In the genomic region with DNA sequence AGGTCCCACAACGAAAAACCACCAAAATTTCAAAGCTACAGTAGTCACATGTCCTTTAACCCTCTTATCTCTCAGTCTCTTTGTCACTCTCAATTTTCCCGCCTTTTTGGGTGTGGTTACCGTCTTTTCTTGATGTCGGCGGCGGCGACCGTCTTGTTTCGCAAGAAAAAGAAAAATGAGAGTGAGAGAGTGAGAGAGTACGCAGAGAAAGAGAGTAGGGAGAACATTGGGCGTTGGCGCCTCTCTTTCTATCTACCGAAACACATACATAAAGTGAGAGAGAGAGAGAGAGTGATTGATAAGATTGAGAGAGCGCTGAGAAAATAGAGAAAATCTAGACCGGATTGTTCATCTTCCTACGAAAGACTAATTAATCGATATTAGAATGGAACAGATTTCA, we compare ENCODE assay signal across 4 worm cellular contexts.
TF ChIP-seq lines count a peak whose summit lies in the region.

No protein-coding gene starts in this region.

TF ChIP-seq in whole organism, L1 larva, 84 proteins besides CTCF, POLR2A, EP300 and RAD21 (continued from another document):
- TF ChIP-seq mdl-1 (tag; optimal IDR thresholded peaks at IDR 0.05; lab: Kevin White, UChicago) (peak in 1 of 2 experiments; percentile 58), tbx-2 (tag; optimal IDR thresholded peaks at IDR 0.05; lab: Kevin White, UChicago) (peak; percentile 72), skn-1 (tag; optimal IDR thresholded peaks at IDR 0.05; lab: Kevin White, UChicago) (peak; percentile 59), snu-23 (GFP tag; optimal IDR thresholded peaks at IDR 0.05; lab: Kevin White, UChicago) (peak; percentile 84), lsy-2 (tag; optimal IDR thresholded peaks at IDR 0.05; lab: Kevin White, UChicago) (peak; percentile 62 to 79)

TF ChIP-seq in whole organism, L2 larva, 48 proteins besides CTCF, POLR2A, EP300 and RAD21 (continued from another document):
- TF ChIP-seq unc-62 (GFP tag; optimal IDR thresholded peaks at IDR 0.05; lab: Kevin White, UChicago): no peak
- TF ChIP-seq dmd-4 (tag; optimal IDR thresholded peaks at IDR 0.05; lab: Kevin White, UChicago): no peak
- TF ChIP-seq Y55F3AM.14 (GFP tag; optimal IDR thresholded peaks at IDR 0.05; lab: Kevin White, UChicago): peak; percentile 15
- TF ChIP-seq nhr-12 (tag; optimal IDR thresholded peaks at IDR 0.05; lab: Kevin White, UChicago): no peak
- peak; percentile 70 for TF ChIP-seq F13H6.1 (tag; optimal IDR thresholded peaks at IDR 0.05; lab: Kevin White, UChicago)
- no peak for TF ChIP-seq unc-55 (GFP tag; optimal IDR thresholded peaks at IDR 0.05; lab: Kevin White, UChicago)
- peak; percentile 95 for TF ChIP-seq nhr-25 (tag; optimal IDR thresholded peaks at IDR 0.05; lab: Kevin White, UChicago)
- no peak for TF ChIP-seq nhr-23 (tag; optimal IDR thresholded peaks at IDR 0.05; lab: Kevin White, UChicago)
- TF ChIP-seq sma-3 (GFP tag; optimal IDR thresholded peaks at IDR 0.05; lab: Kevin White, UChicago): peak; percentile 96

TF ChIP-seq in whole organism, L3 larva, 47 proteins besides CTCF, POLR2A, EP300 and RAD21 (continued from another document):
- TF ChIP-seq hmg-11 (tag; optimal IDR thresholded peaks at IDR 0.05; lab: Kevin White, UChicago) (peak; percentile 55), nhr-76 (tag; optimal IDR thresholded peaks at IDR 0.05; lab: Kevin White, UChicago) (no peak), R02D3.7 (tag; optimal IDR thresholded peaks at IDR 0.05; lab: Kevin White, UChicago) (peak; percentile 18), tbx-2 (tag; optimal IDR thresholded peaks at IDR 0.05; lab: Kevin White, UChicago) (peak; percentile 39), mml-1 (tag; optimal IDR thresholded peaks at IDR 0.05; lab: Kevin White, UChicago) (no peak), unc-39 (tag; optimal IDR thresholded peaks at IDR 0.05; lab: Kevin White, UChicago) (no peak)

TF ChIP-seq in whole organism, L4 larva, 104 proteins besides CTCF, POLR2A, EP300 and RAD21 (continued from another document):
- TF ChIP-seq F10B5.3 (tag; optimal IDR thresholded peaks at IDR 0.05; lab: Kevin White, UChicago) (no peak), ctbp-1 (GFP tag; IDR thresholded peaks at IDR 0.05; lab: Robert Waterston, UW) (no peak), ceh-32 (tag; optimal IDR thresholded peaks at IDR 0.05; lab: Kevin White, UChicago; ENCODE audit: poor library complexity) (no peak), jun-1 (tag; optimal IDR thresholded peaks at IDR 0.05; lab: Kevin White, UChicago) (peak; percentile 24), nhr-25 (tag; optimal IDR thresholded peaks at IDR 0.05; lab: Kevin White, UChicago; ENCODE audit: borderline replicate concordance, insufficient read depth) (peak; percentile 77), ceh-44 (GFP tag; IDR thresholded peaks at IDR 0.05; lab: Robert Waterston, UW) (no peak), zfp-3 (GFP tag; conservative IDR thresholded peaks at IDR 0.05; lab: Robert Waterston, UW) (no peak), zfp-2 (tag; optimal IDR thresholded peaks at IDR 0.05; lab: Kevin White, UChicago) (no peak), gei-8 (GFP tag; optimal IDR thresholded peaks at IDR 0.05; lab: Kevin White, UChicago) (peak; percentile 9), F37D6.2 (tag; optimal IDR thresholded peaks at IDR 0.05; lab: Kevin White, UChicago) (no peak), T20F7.1 (GFP tag; optimal IDR thresholded peaks at IDR 0.05; lab: Kevin White, UChicago) (peak; percentile 69), spr-3 (GFP tag; optimal IDR thresholded peaks at IDR 0.05; lab: Kevin White, UChicago) (no peak), pqm-1 (tag; optimal IDR thresholded peaks at IDR 0.05; lab: Kevin White, UChicago) (peak; percentile 85), pha-4 (GFP tag; IDR thresholded peaks at IDR 0.05; lab: Robert Waterston, UW) (no peak), pha-4 (tag; optimal IDR thresholded peaks at IDR 0.05; lab: Kevin White, UChicago) (no peak), ZK337.2 (GFP tag; IDR thresholded peaks at IDR 0.05; lab: Robert Waterston, UW) (no peak), ztf-11 (tag; optimal IDR thresholded peaks at IDR 0.05; lab: Kevin White, UChicago) (no peak), lir-3 (tag; optimal IDR thresholded peaks at IDR 0.05; lab: Kevin White, UChicago) (no peak), hif-1 (tag; optimal IDR thresholded peaks at IDR 0.05; lab: Kevin White, UChicago) (no peak), lin-1 (GFP tag; IDR thresholded peaks at IDR 0.05; lab: Robert Waterston, UW) (peak; percentile 62), nhr-11 (tag; optimal IDR thresholded peaks at IDR 0.05; lab: Kevin White, UChicago) (peak; percentile 41), dpl-1 (GFP tag; optimal IDR thresholded peaks at IDR 0.05; lab: Kevin White, UChicago) (peak; percentile 60), D1046.2 (GFP tag; IDR thresholded peaks at IDR 0.05; lab: Robert Waterston, UW) (no peak), hmg-1.1 (GFP tag; IDR thresholded peaks at IDR 0.05; lab: Robert Waterston, UW) (peak; percentile 44), lim-7 (GFP tag; IDR thresholded peaks at IDR 0.05; lab: Robert Waterston, UW) (no peak), ceh-20 (GFP tag; IDR thresholded peaks at IDR 0.05; lab: Robert Waterston, UW) (peak; percentile 60; the same call in 1 of the 2 replicates), nhr-77 (tag; optimal IDR thresholded peaks at IDR 0.05; lab: Kevin White, UChicago) (peak; percentile 74), snpc-1.2 (GFP tag; IDR thresholded peaks at IDR 0.05; lab: Robert Waterston, UW) (no peak), saeg-2 (GFP tag; IDR thresholded peaks at IDR 0.05; lab: Robert Waterston, UW) (no peak), lin-39 (tag; optimal IDR thresholded peaks at IDR 0.05; lab: Kevin White, UChicago) (no peak), lin-29 (GFP tag; IDR thresholded peaks at IDR 0.05; lab: Robert Waterston, UW) (no peak), nhr-237 (tag; optimal IDR thresholded peaks at IDR 0.05; lab: Kevin White, UChicago) (no peak), unc-62 (GFP tag; optimal IDR thresholded peaks at IDR 0.05 in 1 of 2; lab: Kevin White, UChicago) (peak in 1 of 2 experiments; percentile 42), unc-62 (tag; optimal IDR thresholded peaks at IDR 0.05; lab: Kevin White, UChicago) (no peak), cey-2 (tag; optimal IDR thresholded peaks at IDR 0.05; lab: Kevin White, UChicago; ENCODE audit: borderline replicate concordance, insufficient read depth) (no peak), R02D3.7 (tag; optimal IDR thresholded peaks at IDR 0.05; lab: Kevin White, UChicago) (no peak), madf-9 (GFP tag; conservative IDR thresholded peaks at IDR 0.05; lab: Robert Waterston, UW) (no peak), ceh-82 (tag; optimal IDR thresholded peaks at IDR 0.05; lab: Kevin White, UChicago) (no peak), mes-2 (tag; optimal IDR thresholded peaks at IDR 0.05; lab: Kevin White, UChicago; ENCODE audit: poor library complexity, severe bottlenecking) (peak; percentile 63), mdl-1 (tag; optimal IDR thresholded peaks at IDR 0.05; lab: Kevin White, UChicago) (peak; percentile 2 to 89), aha-1 (tag; lab: Kevin White, UChicago) (peak; percentile 97), fkh-10 (GFP tag; optimal IDR thresholded peaks at IDR 0.05; lab: Kevin White, UChicago) (no peak), ama-1 (optimal IDR thresholded peaks at IDR 0.05; lab: Kevin White, UChicago) (peak; percentile 43), Y48G9A.11 (GFP tag; IDR thresholded peaks at IDR 0.05; lab: Robert Waterston, UW) (no peak), mxl-2 (GFP tag; conservative IDR thresholded peaks at IDR 0.05; lab: Robert Waterston, UW) (no peak), lsy-2 (tag; optimal IDR thresholded peaks at IDR 0.05; lab: Kevin White, UChicago) (peak; percentile 15 to 73), dmd-6 (GFP tag; IDR thresholded peaks at IDR 0.05; lab: Robert Waterston, UW) (peak; percentile 91), dmd-8 (GFP tag; IDR thresholded peaks at IDR 0.05; lab: Robert Waterston, UW) (no peak), Y75B8A.6 (GFP tag; IDR thresholded peaks at IDR 0.05; lab: Robert Waterston, UW) (no peak), aly-2 (tag; optimal IDR thresholded peaks at IDR 0.05; lab: Kevin White, UChicago) (no peak), hlh-30 (tag; optimal IDR thresholded peaks at IDR 0.05; lab: Kevin White, UChicago; ENCODE audit: insufficient read depth) (peak; percentile 83), Y5F2A.4 (GFP tag; optimal IDR thresholded peaks at IDR 0.05; lab: Kevin White, UChicago) (no peak), nhr-102 (tag; optimal IDR thresholded peaks at IDR 0.05; lab: Kevin White, UChicago) (peak; percentile 50), daf-12 (tag; optimal IDR thresholded peaks at IDR 0.05; lab: Kevin White, UChicago) (no peak), php-3 (GFP tag; IDR thresholded peaks at IDR 0.05; lab: Robert Waterston, UW) (0 out of 2 replicates have a peak, but pooled peaks have one; percentile 23), unc-130 (GFP tag; optimal IDR thresholded peaks at IDR 0.05; lab: Kevin White, UChicago) (no peak), duxl-1 (tag; optimal IDR thresholded peaks at IDR 0.05; lab: Kevin White, UChicago; ENCODE audit: poor library complexity) (no peak), daf-8 (GFP tag; IDR thresholded peaks at IDR 0.05; lab: Robert Waterston, UW) (no peak), nhr-6 (tag; optimal IDR thresholded peaks at IDR 0.05; lab: Kevin White, UChicago) (no peak), mdt-29 (GFP tag; IDR thresholded peaks at IDR 0.05; lab: Robert Waterston, UW) (no peak), dmd-9 (GFP tag; IDR thresholded peaks at IDR 0.05; lab: Robert Waterston, UW) (no peak), lin-15B (tag; optimal IDR thresholded peaks at IDR 0.05; lab: Kevin White, UChicago) (no peak), egl-27 (tag; optimal IDR thresholded peaks at IDR 0.05; lab: Kevin White, UChicago) (no peak)
